Worm (Caenorhabditis elegans): ENCODE measurements around the gene C03E10.1.

- TF ChIP-seq nhr-25 (tag; optimal IDR thresholded peaks at IDR 0.05) (no peak), elt-1 (tag; optimal IDR thresholded peaks at IDR 0.05) (no peak), zag-1 (tag; optimal IDR thresholded peaks at IDR 0.05) (no peak), daf-12 (tag; optimal IDR thresholded peaks at IDR 0.05) (no peak), pha-4 (tag; optimal IDR thresholded peaks at IDR 0.05) (no peak), nhr-11 (tag; optimal IDR thresholded peaks at IDR 0.05) (no peak), tbx-2 (tag; optimal IDR thresholded peaks at IDR 0.05) (no peak), ceh-9 (tag; optimal IDR thresholded peaks at IDR 0.05) (no peak), unc-39 (tag; optimal IDR thresholded peaks at IDR 0.05) (no peak), fos-1 (tag; optimal IDR thresholded peaks at IDR 0.05) (no peak), skn-1 (tag; optimal IDR thresholded peaks at IDR 0.05) (no peak)
These were observed 24.3 kb upstream of the C03E10.1 start, which contains the start of gene str-116 for ce11 chrV:11266681-11267080.

Data from whole organism, L3 larva.